Fruit fly (Drosophila melanogaster): ENCODE measurements around the gene Der-2.

- TF ChIP-seq Sin3A (optimal IDR thresholded peaks at IDR 0.05) (no peak), ttk (optimal IDR thresholded peaks at IDR 0.05) (no peak), Myc (optimal IDR thresholded peaks at IDR 0.05) (no peak), h (optimal IDR thresholded peaks at IDR 0.05) (no peak)
Measured at dm6 chr3R:16525555-16525954, 41.5 kb upstream of the Der-2 start.
